Fruit fly (Drosophila melanogaster) Kc167 (cell line): ENCODE data around the gene CG13708.

Experiments used
- Myc ChIP-seq: fragments of >200 bp; optimal IDR thresholded peaks from 2 replicates; lab custom pipeline; 2017; ENCODE audit warnings: missing external identifiers
- Sin3A ChIP-seq: fragments of >200 bp; optimal IDR thresholded peaks from 2 replicates; lab custom pipeline; 2018; ENCODE audit warnings: missing external identifiers
- h ChIP-seq: fragments of >200 bp; optimal IDR thresholded peaks from 3 replicates; lab custom pipeline; 2018; ENCODE audit warnings: missing external identifiers
- insv ChIP-seq: fragments of >200 bp; optimal IDR thresholded peaks from 3 replicates; lab custom pipeline; 2018; ENCODE audit warnings: missing external identifiers
- psq ChIP-seq: fragments of >200 bp; optimal IDR thresholded peaks from 2 replicates; lab custom pipeline; 2017; ENCODE audit warnings: missing external identifiers
- ttk ChIP-seq: sonication (Bioruptor generic); optimal IDR thresholded peaks from 2 replicates; lab custom pipeline; 2017; ENCODE audit warnings: missing external identifiers

CG13708 gene

DNA sequence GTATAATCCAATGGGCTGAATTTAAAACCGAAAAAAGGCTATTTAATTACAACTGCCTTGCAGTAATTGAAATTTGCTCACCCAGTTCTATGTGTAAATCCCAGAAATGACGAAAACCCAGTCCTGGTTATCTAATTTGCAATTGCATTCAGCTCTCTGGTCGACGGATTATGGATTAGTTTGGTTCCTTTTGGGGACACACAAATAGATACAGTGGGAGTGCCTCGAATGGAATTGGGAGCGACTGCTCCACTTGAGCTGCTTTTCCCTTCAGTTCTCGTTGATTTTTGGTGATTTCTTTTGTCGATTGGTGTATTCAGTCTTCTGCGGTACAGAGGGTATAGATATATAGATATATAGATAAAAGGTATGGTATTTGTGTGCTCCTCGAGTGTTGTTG lies at the start of gene CG13708:
Gene CG13708 (minus strand): TSS at position 101 of the 400 bp plus-strand sequence.
- TF ChIP-seq Myc = no peak
- no peak for TF ChIP-seq insv (lab: Kevin White, UChicago)
- no peak for TF ChIP-seq Sin3A (lab: Kevin White, UChicago)
- TF ChIP-seq h (lab: Kevin White, UChicago) = no peak
- no peak for TF ChIP-seq ttk
- no peak for TF ChIP-seq psq (lab: Kevin White, UChicago)

dm6 chr3L:4860969-4861368 lies 27.6 kb upstream of the CG13708 start, which contains the start of gene Dnah3:
Gene Dnah3 (plus strand): TSS chr3L:4861269.
- TF ChIP-seq ttk (no peak), Myc (no peak), insv (lab: Kevin White, UChicago) (no peak), h (lab: Kevin White, UChicago) (no peak), Sin3A (lab: Kevin White, UChicago) (no peak), psq (lab: Kevin White, UChicago) (no peak)

DNA sequence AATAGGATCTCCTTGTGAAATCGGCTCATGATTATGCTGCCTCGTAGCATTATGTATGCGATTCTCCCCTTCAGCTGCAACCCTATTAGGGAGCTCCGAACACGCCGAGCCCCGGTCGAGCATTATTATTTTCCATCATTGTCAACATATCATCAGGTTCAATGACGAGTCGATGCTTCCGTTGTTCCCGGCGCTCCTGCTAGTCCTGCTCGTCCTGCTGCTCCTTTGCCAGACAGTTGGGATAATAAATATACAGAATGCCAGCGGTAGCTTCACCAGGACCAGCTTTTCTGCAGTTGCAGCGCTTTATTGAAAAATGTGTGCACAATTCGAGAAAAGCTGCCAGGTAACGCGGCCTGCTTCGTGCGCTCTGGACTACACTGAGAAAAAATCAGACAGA lies 27.0 kb upstream of the CG13708 start, which contains the start of gene CG32235:
Gene CG32235 (minus strand): TSS at position 101 of the 400 bp plus-strand sequence.
- TF ChIP-seq Myc (no peak), psq (lab: Kevin White, UChicago) (no peak), Sin3A (lab: Kevin White, UChicago) (no peak), ttk (no peak), insv (lab: Kevin White, UChicago) (no peak), h (lab: Kevin White, UChicago) (no peak)

dm6 chr3L:4855208-4855607 lies 21.8 kb upstream of the CG13708 start:
- no peak for TF ChIP-seq insv (lab: Kevin White, UChicago)
- no peak for TF ChIP-seq ttk
- TF ChIP-seq Myc = no peak
- TF ChIP-seq Sin3A (lab: Kevin White, UChicago) = no peak
- no peak for TF ChIP-seq h (lab: Kevin White, UChicago)
- no peak for TF ChIP-seq psq (lab: Kevin White, UChicago)

DNA sequence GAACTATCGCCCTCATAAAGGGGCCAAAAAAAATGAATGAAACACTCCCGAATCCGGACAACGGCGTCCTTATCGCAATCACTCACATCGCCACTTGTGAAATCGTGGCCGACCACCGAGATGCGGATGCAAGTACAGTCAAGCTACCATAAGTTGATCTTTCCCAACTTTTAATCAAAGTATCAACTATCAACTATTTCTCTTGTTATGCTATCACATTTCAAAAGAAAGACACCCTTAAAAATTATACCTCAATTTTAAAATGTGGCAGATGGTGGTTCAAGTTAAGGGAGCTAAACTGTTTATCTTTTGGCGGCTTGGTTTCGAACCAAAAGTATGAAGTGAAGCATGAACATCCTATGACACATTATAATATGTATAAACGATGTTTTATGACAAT lies 20.8 kb upstream of the CG13708 start:
- TF ChIP-seq psq (lab: Kevin White, UChicago) = no peak
- TF ChIP-seq ttk = no peak
- TF ChIP-seq insv (lab: Kevin White, UChicago) = no peak
- no peak for TF ChIP-seq Sin3A (lab: Kevin White, UChicago)
- TF ChIP-seq h (lab: Kevin White, UChicago) = no peak
- TF ChIP-seq Myc = no peak

- TF ChIP-seq Sin3A (lab: Kevin White, UChicago) = no peak
- TF ChIP-seq h (lab: Kevin White, UChicago) = no peak
- TF ChIP-seq psq (lab: Kevin White, UChicago) = no peak
- no peak for TF ChIP-seq Myc
- no peak for TF ChIP-seq ttk
- no peak for TF ChIP-seq insv (lab: Kevin White, UChicago)
Observed at dm6 chr3L:4853070-4853469, 19.7 kb upstream of the CG13708 start.

dm6 chr3L:4852411-4853050 lies 19.1 kb upstream of the CG13708 start, which contains the start of gene CG32237:
Gene CG32237 (minus strand): TSS chr3L:4852461.
- TF ChIP-seq ttk = no peak
- no peak for TF ChIP-seq h (lab: Kevin White, UChicago)
- TF ChIP-seq Myc = no peak

dm6 chr3L:4848066-4848465 lies 14.7 kb upstream of the CG13708 start:
- TF ChIP-seq Myc = no peak
- no peak for TF ChIP-seq ttk
- TF ChIP-seq psq (lab: Kevin White, UChicago) = no peak
- no peak for TF ChIP-seq h (lab: Kevin White, UChicago)
- no peak for TF ChIP-seq insv (lab: Kevin White, UChicago)
- TF ChIP-seq Sin3A (lab: Kevin White, UChicago) = no peak

- no peak for TF ChIP-seq h (lab: Kevin White, UChicago)
- no peak for TF ChIP-seq psq (lab: Kevin White, UChicago)
- no peak for TF ChIP-seq Myc
- TF ChIP-seq Sin3A (lab: Kevin White, UChicago) = no peak
- no peak for TF ChIP-seq insv (lab: Kevin White, UChicago)
- TF ChIP-seq ttk = no peak
Observed at dm6 chr3L:4844792-4845191, 11.4 kb upstream of the CG13708 start.

- TF ChIP-seq Sin3A (lab: Kevin White, UChicago) = no peak
- no peak for TF ChIP-seq Myc
- no peak for TF ChIP-seq ttk
- no peak for TF ChIP-seq psq (lab: Kevin White, UChicago)
- TF ChIP-seq insv (lab: Kevin White, UChicago) = no peak
- TF ChIP-seq h (lab: Kevin White, UChicago) = no peak
Observed at dm6 chr3L:4843428-4843827, 10.0 kb upstream of the CG13708 start.

DNA sequence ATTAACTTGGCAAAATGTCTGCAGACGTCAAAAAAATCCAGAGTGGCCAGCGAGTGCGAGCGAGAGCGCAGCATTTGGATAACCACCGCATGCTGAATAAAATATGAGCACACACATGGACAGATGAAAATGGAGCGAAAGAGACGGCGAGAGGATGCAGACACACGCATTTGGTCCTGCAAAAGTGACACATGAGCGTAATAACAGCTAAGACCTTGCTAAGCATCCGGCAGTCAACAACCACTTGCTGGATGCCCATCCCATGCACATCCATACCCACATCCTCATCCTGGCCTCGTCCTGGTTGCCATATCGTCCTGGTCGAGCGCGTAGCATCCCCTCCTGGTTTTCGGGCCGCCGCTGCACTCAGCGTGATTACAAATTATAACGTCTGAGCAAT lies 9.3 kb upstream of the CG13708 start:
- no peak for TF ChIP-seq Sin3A (lab: Kevin White, UChicago)
- no peak for TF ChIP-seq Myc
- no peak for TF ChIP-seq ttk

DNA sequence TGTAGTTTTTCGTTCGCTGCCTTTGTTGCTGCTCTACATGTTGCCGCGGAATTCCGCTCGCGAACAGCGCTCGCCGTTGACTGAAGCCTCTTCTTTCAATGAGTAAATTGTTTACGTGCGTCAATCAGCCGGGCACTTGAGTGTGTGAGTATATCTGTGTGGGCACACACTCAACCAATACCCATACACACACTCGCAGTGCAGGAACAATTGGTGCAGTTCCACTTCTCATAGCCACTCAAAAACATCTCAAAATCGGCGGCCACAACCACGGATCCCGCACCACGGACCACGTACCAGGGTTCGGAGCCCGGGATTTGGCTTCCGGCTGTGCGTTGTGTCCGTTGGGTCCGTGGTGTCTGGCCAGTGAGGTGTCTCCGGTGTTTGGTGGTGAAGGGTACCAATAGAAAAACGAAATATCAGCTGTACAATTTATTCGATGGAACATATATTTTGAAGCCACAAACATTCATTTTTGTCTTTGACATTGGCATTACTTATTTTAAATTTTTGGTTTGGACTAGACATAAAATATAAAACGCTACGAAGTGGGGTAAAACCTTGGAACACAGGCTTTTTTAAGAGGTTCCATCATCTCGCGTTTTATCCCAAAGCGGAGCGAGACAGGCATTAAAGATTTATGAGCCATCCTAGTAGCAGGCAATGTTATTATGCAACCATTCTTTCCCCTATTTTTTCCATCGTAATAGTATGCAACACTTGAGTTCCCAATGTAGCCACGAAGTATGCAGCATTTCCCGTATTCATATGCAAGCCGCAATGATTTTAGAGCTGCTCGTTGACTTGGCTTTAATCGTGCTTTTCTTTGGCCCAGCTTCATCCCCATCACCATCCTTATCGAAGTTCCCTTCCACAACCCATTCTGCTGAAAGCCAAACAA lies 6.9 kb upstream of the CG13708 start, which contains the start of gene CG13707:
Gene CG13707 (minus strand): TSS at position 70 of the 901 bp plus-strand sequence.
- TF ChIP-seq Myc = no peak
- no peak for TF ChIP-seq Sin3A (lab: Kevin White, UChicago)
- no peak for TF ChIP-seq h (lab: Kevin White, UChicago)
- TF ChIP-seq psq (lab: Kevin White, UChicago) = no peak
- no peak for TF ChIP-seq ttk
- TF ChIP-seq insv (lab: Kevin White, UChicago) = no peak
